Worm (Caenorhabditis elegans) whole organism, L1 larva: ENCODE results near the gene cosa-1.
A peak's percentile ranks its signal among the peaks of the same experiment; 100 is the strongest.

ENCODE experiments used
- Y116A8C.19 ChIP-seq: sonication (generic microtip); optimal IDR thresholded peaks from 2 replicates; lab custom pipeline; 2016; ENCODE audit warnings: missing compliant biosample characterization, missing genetic modification characterization, borderline replicate concordance
- aha-1 ChIP-seq: fragments of 150-350 bp; optimal IDR thresholded peaks from 2 replicates; lab custom pipeline; 2014; ENCODE audit warnings: missing biosample characterization, missing genetic modification characterization
- alr-1 ChIP-seq: fragments of 200-800 bp; sonication (Bioruptor generic); optimal IDR thresholded peaks from 2 replicates; lab custom pipeline; 2018; ENCODE audit warnings: borderline replicate concordance, mild to moderate bottlenecking, missing genetic modification characterization, missing compliant biosample characterization
- aly-2 ChIP-seq: fragments of 150-350 bp; optimal IDR thresholded peaks from 2 replicates; lab custom pipeline; 2014; ENCODE audit warnings: missing biosample characterization, missing genetic modification characterization
- ama-1 ChIP-seq: fragments of 150-350 bp; optimal IDR thresholded peaks from 2 replicates; lab custom pipeline; 2014
- blmp-1 ChIP-seq: fragments of 150-350 bp; optimal IDR thresholded peaks from 2 replicates; lab custom pipeline; 2014; ENCODE audit warnings: missing biosample characterization, missing genetic modification characterization
- ceh-82 ChIP-seq, 3 experiments: fragments of 150-350 bp in 1 of 3; sonication (generic microtip) in 2 of 3; optimal IDR thresholded peaks; 2 replicates each; lab custom pipeline; 2014 to 2017; ENCODE audit warnings: missing biosample characterization in 3 of 3, missing genetic modification characterization in 3 of 3
- ceh-88 ChIP-seq: fragments of 200-800 bp; sonication (Bioruptor generic); IDR thresholded peaks from 2 replicates; pipeline ENCODE4 v1.3.6; 2022; ENCODE audit warnings: missing genetic modification characterization, missing compliant biosample characterization
- ces-1 ChIP-seq: fragments of 150-350 bp; optimal IDR thresholded peaks from 2 replicates; lab custom pipeline; 2014; ENCODE audit warnings: missing biosample characterization, missing genetic modification reagents, missing genetic modification characterization
- efl-1 ChIP-seq, 4 experiments: fragments of 150-350 bp; optimal IDR thresholded peaks in 3 of 4; peaks in 1 of 4; 1 replicate in 1 of 4; 2 replicates in 3 of 4; lab custom pipeline; 2014; ENCODE audit warnings: missing biosample characterization in 2 of 4, missing genetic modification characterization in 2 of 4, missing genetic modification reagents in 2 of 4
- efl-3 ChIP-seq: fragments of 200-800 bp; sonication (Bioruptor generic); optimal IDR thresholded peaks from 2 replicates; lab custom pipeline; 2018; ENCODE audit warnings: mild to moderate bottlenecking, missing genetic modification characterization, missing compliant biosample characterization
- egl-13 ChIP-seq: sonication (generic microtip); optimal IDR thresholded peaks from 2 replicates; lab custom pipeline; 2016; ENCODE audit warnings: missing genotype, missing genetic modification reagents, missing genetic modification characterization, missing compliant biosample characterization
- egl-27 ChIP-seq, 2 experiments: fragments of 150-350 bp in 1 of 2; sonication (generic microtip); optimal IDR thresholded peaks; 3 replicates each; lab custom pipeline; 2017 to 2018; ENCODE audit warnings: missing biosample characterization in 2 of 2, missing genetic modification characterization in 2 of 2, missing genetic modification reagents in 2 of 2
- elt-2 ChIP-seq: sonication (generic microtip); optimal IDR thresholded peaks from 2 replicates; lab custom pipeline; 2016; ENCODE audit warnings: missing genetic modification characterization, mild to moderate bottlenecking, inconsistent platforms, missing compliant biosample characterization, missing genetic modification reagents
- fkh-10 ChIP-seq: sonication (generic microtip); optimal IDR thresholded peaks from 2 replicates; lab custom pipeline; 2017; ENCODE audit warnings: missing biosample characterization, missing genetic modification reagents, missing genetic modification characterization
- grh-1 ChIP-seq: fragments of 200-800 bp; sonication (Bioruptor generic); IDR thresholded peaks from 2 replicates; pipeline ENCODE4 v1.3.6; 2022; ENCODE audit warnings: missing genetic modification reagents, missing genetic modification characterization, missing compliant biosample characterization
- lin-14 ChIP-seq: fragments of 200-800 bp; sonication (Bioruptor generic); optimal IDR thresholded peaks from 2 replicates; lab custom pipeline; 2018; ENCODE audit warnings: mild to moderate bottlenecking, missing genetic modification characterization, moderate library complexity, missing compliant biosample characterization
- lin-35 ChIP-seq, 2 experiments: fragments of 150-350 bp; optimal IDR thresholded peaks; 2 replicates each; lab custom pipeline; 2014; ENCODE audit warnings: missing biosample characterization in 2 of 2, missing genetic modification characterization in 2 of 2, missing genetic modification reagents in 2 of 2
- lin-39 ChIP-seq: fragments of 150-350 bp; optimal IDR thresholded peaks from 2 replicates; lab custom pipeline; 2014; ENCODE audit warnings: missing biosample characterization, missing genetic modification reagents, missing genetic modification characterization
- lir-3 ChIP-seq: sonication (generic microtip); optimal IDR thresholded peaks from 2 replicates; lab custom pipeline; 2016; ENCODE audit warnings: mild to moderate bottlenecking, missing genetic modification characterization, moderate library complexity, missing compliant biosample characterization; ENCODE audit not compliant: poor library complexity
- lsy-2 ChIP-seq, 2 experiments: fragments of 150-350 bp; optimal IDR thresholded peaks; 2 replicates each; lab custom pipeline; 2014; ENCODE audit warnings: missing biosample characterization in 2 of 2, missing genetic modification characterization in 2 of 2
- mab-9 ChIP-seq: fragments of 200-800 bp; sonication (Bioruptor generic); IDR thresholded peaks from 2 replicates; pipeline ENCODE4 v1.3.6; 2022; ENCODE audit warnings: missing genetic modification reagents, missing genetic modification characterization, missing compliant biosample characterization
- nhr-20 ChIP-seq: sonication (generic microtip); optimal IDR thresholded peaks from 2 replicates; lab custom pipeline; 2016; ENCODE audit warnings: mild to moderate bottlenecking, missing genetic modification characterization, missing compliant biosample characterization
- nhr-76 ChIP-seq: sonication (generic microtip); optimal IDR thresholded peaks from 2 replicates; lab custom pipeline; 2017; ENCODE audit warnings: missing biosample characterization, missing genetic modification characterization
- nhr-84 ChIP-seq: sonication (generic microtip); optimal IDR thresholded peaks from 2 replicates; lab custom pipeline; 2017; ENCODE audit warnings: missing biosample characterization, missing genetic modification characterization
- pag-3 ChIP-seq: sonication (generic microtip); optimal IDR thresholded peaks from 2 replicates; lab custom pipeline; 2017; ENCODE audit warnings: missing genetic modification characterization, mild to moderate bottlenecking, missing compliant biosample characterization, antibody characterized with exemption, borderline replicate concordance; ENCODE audit not compliant: insufficient read depth
- pqm-1 ChIP-seq: sonication (generic microtip); optimal IDR thresholded peaks from 3 replicates; lab custom pipeline; 2017; ENCODE audit warnings: missing biosample characterization, missing genetic modification characterization
- rnt-1 ChIP-seq: sonication (generic microtip); optimal IDR thresholded peaks from 2 replicates; lab custom pipeline; 2016; ENCODE audit warnings: mild to moderate bottlenecking, missing genetic modification characterization, moderate library complexity, missing compliant biosample characterization
- sox-4 ChIP-seq: sonication (generic microtip); optimal IDR thresholded peaks from 2 replicates; lab custom pipeline; 2016; ENCODE audit warnings: missing genetic modification characterization, missing compliant biosample characterization
- sptf-1 ChIP-seq: fragments of 150-350 bp; optimal IDR thresholded peaks from 2 replicates; lab custom pipeline; 2014; ENCODE audit warnings: missing biosample characterization, missing genetic modification characterization
- sup-37 ChIP-seq: fragments of 200-800 bp; sonication (Bioruptor generic); optimal IDR thresholded peaks from 2 replicates; lab custom pipeline; 2018; ENCODE audit warnings: mild to moderate bottlenecking, missing genetic modification characterization, missing compliant biosample characterization
- swsn-7 ChIP-seq: sonication (generic microtip); optimal IDR thresholded peaks from 2 replicates; lab custom pipeline; 2016; ENCODE audit warnings: missing genetic modification characterization, missing compliant biosample characterization
- unc-130 ChIP-seq: fragments of 150-350 bp; optimal IDR thresholded peaks from 2 replicates; lab custom pipeline; 2017; ENCODE audit warnings: missing biosample characterization, missing genetic modification characterization, inconsistent platforms
- unc-30 ChIP-seq: sonication (generic microtip); optimal IDR thresholded peaks from 2 replicates; lab custom pipeline; 2017; ENCODE audit warnings: missing biosample characterization, missing genetic modification characterization
- unc-62 ChIP-seq: fragments of 150-350 bp; optimal IDR thresholded peaks from 2 replicates; lab custom pipeline; 2014; ENCODE audit warnings: missing biosample characterization, missing genetic modification reagents, missing genetic modification characterization
- unc-98 ChIP-seq: fragments of 200-800 bp; sonication (Bioruptor generic); IDR thresholded peaks from 2 replicates; pipeline ENCODE4 v1.3.6; 2022; ENCODE audit warnings: missing genetic modification characterization, missing compliant biosample characterization
- xbp-1 ChIP-seq: sonication (generic microtip); optimal IDR thresholded peaks from 2 replicates; lab custom pipeline; 2016; ENCODE audit warnings: missing genetic modification characterization, missing compliant biosample characterization
- zag-1 ChIP-seq: fragments of 150-350 bp; optimal IDR thresholded peaks from 2 replicates; lab custom pipeline; 2014; ENCODE audit warnings: missing biosample characterization, missing genetic modification characterization
- zip-4 ChIP-seq: fragments of 200-800 bp; sonication (Bioruptor generic); optimal IDR thresholded peaks from 2 replicates; lab custom pipeline; 2018; ENCODE audit warnings: mild to moderate bottlenecking, missing genetic modification characterization, moderate library complexity, missing compliant biosample characterization

cosa-1 gene

ce11 chrIII:2678017-2678416 lies 47.9 kb upstream of the cosa-1 start:
- TF ChIP-seq efl-1 (optimal IDR thresholded peaks at IDR 0.05; lab: Kevin White, UChicago) = no peak
- TF ChIP-seq efl-1 (GFP tag; optimal IDR thresholded peaks at IDR 0.05 in 1 of 2; lab: Kevin White, UChicago) = no peak
- TF ChIP-seq lir-3 (tag; lab: Kevin White, UChicago) = no peak
- TF ChIP-seq ama-1 (lab: Kevin White, UChicago) = no peak
- TF ChIP-seq lin-35 (GFP tag; optimal IDR thresholded peaks at IDR 0.05; lab: Kevin White, UChicago) = no peak
- no peak for TF ChIP-seq lin-39 (tag; lab: Kevin White, UChicago)
- TF ChIP-seq nhr-76 = no peak
- TF ChIP-seq lsy-2 (tag; optimal IDR thresholded peaks at IDR 0.05; lab: Kevin White, UChicago) = no peak
- no peak for TF ChIP-seq sup-37 (GFP tag; lab: Kevin White, UChicago)
- no peak for TF ChIP-seq nhr-20 (tag; lab: Kevin White, UChicago)
- TF ChIP-seq unc-30 (tag; lab: Kevin White, UChicago) = no peak
- no peak for TF ChIP-seq lin-14
- no peak for TF ChIP-seq blmp-1 (tag; lab: Kevin White, UChicago)
- TF ChIP-seq Y116A8C.19 = no peak
- no peak for TF ChIP-seq aha-1
- no peak for TF ChIP-seq mab-9 (GFP tag; lab: Robert Waterston, UW)
- no peak for TF ChIP-seq xbp-1 (tag; lab: Kevin White, UChicago)

- TF ChIP-seq nhr-76 (no peak), unc-62 (GFP tag; lab: Kevin White, UChicago) (no peak), ceh-82 (tag; optimal IDR thresholded peaks at IDR 0.05; lab: Kevin White, UChicago) (no peak), pqm-1 (tag; lab: Kevin White, UChicago) (no peak), egl-27 (tag; optimal IDR thresholded peaks at IDR 0.05; lab: Kevin White, UChicago) (no peak)
Measured at ce11 chrIII:2679362-2679761, 46.6 kb upstream of the cosa-1 start.

ce11 chrIII:2681559-2681958 lies 44.4 kb upstream of the cosa-1 start:
- TF ChIP-seq efl-1 (optimal IDR thresholded peaks at IDR 0.05; lab: Kevin White, UChicago) (no peak), efl-1 (GFP tag; optimal IDR thresholded peaks at IDR 0.05 in 1 of 2; lab: Kevin White, UChicago) (peak in 1 of 2 experiments; percentile 6), pag-3 (tag; lab: Kevin White, UChicago) (no peak)

ce11 chrIII:2683403-2683802 lies 42.5 kb upstream of the cosa-1 start:
- TF ChIP-seq lsy-2 (tag; optimal IDR thresholded peaks at IDR 0.05; lab: Kevin White, UChicago) (no peak), grh-1 (GFP tag; lab: Robert Waterston, UW) (no peak)

ce11 chrIII:2686064-2686463 lies 39.9 kb upstream of the cosa-1 start, which contains the start of the genes Y71H2AL.2, Y71H2AL.4 and pbo-1:
TSS of gene Y71H2AL.2 (plus strand) at chrIII:2686364.
TSS of gene Y71H2AL.4 (plus strand) at chrIII:2686408.
TSS of gene pbo-1 (minus strand) at chrIII:2686463.
- TF ChIP-seq egl-13 (tag; lab: Kevin White, UChicago) = no peak
- TF ChIP-seq efl-1 (optimal IDR thresholded peaks at IDR 0.05; lab: Kevin White, UChicago) = no peak
- peak in 1 of 2 experiments; percentile 83 for TF ChIP-seq efl-1 (GFP tag; optimal IDR thresholded peaks at IDR 0.05 in 1 of 2; lab: Kevin White, UChicago)
- TF ChIP-seq egl-27 (tag; optimal IDR thresholded peaks at IDR 0.05; lab: Kevin White, UChicago) = no peak
- no peak for TF ChIP-seq efl-3 (GFP tag; lab: Kevin White, UChicago)
- TF ChIP-seq ceh-88 (GFP tag; lab: Robert Waterston, UW) = no peak

- no peak for TF ChIP-seq sox-4 (tag; lab: Kevin White, UChicago)
- TF ChIP-seq elt-2 (tag; lab: Kevin White, UChicago) = no peak
- TF ChIP-seq nhr-84 = no peak
- no peak for TF ChIP-seq Y116A8C.19
- TF ChIP-seq alr-1 (tag; lab: Kevin White, UChicago) = no peak
- TF ChIP-seq nhr-20 (tag; lab: Kevin White, UChicago) = no peak
- no peak for TF ChIP-seq rnt-1
- TF ChIP-seq ces-1 (GFP tag; lab: Kevin White, UChicago) = peak; percentile 68
- no peak for TF ChIP-seq aly-2
- no peak for TF ChIP-seq efl-1 (optimal IDR thresholded peaks at IDR 0.05; lab: Kevin White, UChicago)
- peak in 1 of 2 experiments; percentile 62 for TF ChIP-seq efl-1 (GFP tag; optimal IDR thresholded peaks at IDR 0.05 in 1 of 2; lab: Kevin White, UChicago)
- peak; percentile 87 for TF ChIP-seq fkh-10
- no peak for TF ChIP-seq unc-98 (GFP tag; lab: Robert Waterston, UW)
- TF ChIP-seq unc-130 = no peak
- TF ChIP-seq unc-30 (tag; lab: Kevin White, UChicago) = no peak
- TF ChIP-seq lin-35 (GFP tag; optimal IDR thresholded peaks at IDR 0.05; lab: Kevin White, UChicago) = no peak
- no peak for TF ChIP-seq unc-62 (GFP tag; lab: Kevin White, UChicago)
- TF ChIP-seq egl-27 (tag; optimal IDR thresholded peaks at IDR 0.05; lab: Kevin White, UChicago) = no peak
- TF ChIP-seq xbp-1 (tag; lab: Kevin White, UChicago) = no peak
- no peak for TF ChIP-seq sptf-1 (tag; lab: Kevin White, UChicago)
- TF ChIP-seq grh-1 (GFP tag; lab: Robert Waterston, UW) = no peak
- TF ChIP-seq zag-1 (tag; lab: Kevin White, UChicago) = peak; percentile 1
- no peak for TF ChIP-seq zip-4 (GFP tag; lab: Kevin White, UChicago)
- TF ChIP-seq ceh-82 (tag; optimal IDR thresholded peaks at IDR 0.05; lab: Kevin White, UChicago) = no peak
- no peak for TF ChIP-seq swsn-7
Measured at ce11 chrIII:2686663-2687062, 39.3 kb upstream of the cosa-1 start.
